Fruit fly (Drosophila melanogaster): ENCODE results near the gene tal-AA.

Gene tal-AA

dm6 chr3R:13800430-13800848 lies 12.5 kb upstream of the tal-AA start (continued):
- TF ChIP-seq vnd (GFP tag; IDR thresholded peaks at IDR 0.05; ENCODE audit: partially characterized antibody) (no peak), CG15269 (tag; optimal IDR thresholded peaks at IDR 0.05) (peak; percentile 93), Bdp1 (GFP tag; optimal IDR thresholded peaks at IDR 0.05) (peak; percentile 34), CG17612 (GFP tag; IDR thresholded peaks at IDR 0.05) (peak; percentile 73), lbe (GFP tag; optimal IDR thresholded peaks at IDR 0.05) (peak; percentile 8), wek (GFP tag; optimal IDR thresholded peaks at IDR 0.05) (peak; percentile 34), Lpt (GFP tag; optimal IDR thresholded peaks at IDR 0.05) (no peak), HmgD (GFP tag; optimal IDR thresholded peaks at IDR 0.05) (no peak), CG9727 (GFP tag; optimal IDR thresholded peaks at IDR 0.05) (peak; percentile 93), HLH3B (GFP tag; IDR thresholded peaks at IDR 0.05) (peak; percentile 96), CG2199 (GFP tag; IDR thresholded peaks at IDR 0.05) (peak; percentile 88; the same call in 2 of the 3 replicates), HLH4C (GFP tag; IDR thresholded peaks at IDR 0.05; ENCODE audit: partially characterized antibody) (0 out of 3 replicates have a peak, but pooled peaks have one; percentile 12), Dek (tag; optimal IDR thresholded peaks at IDR 0.05) (peak; percentile 85), CG33557 (GFP tag; optimal IDR thresholded peaks at IDR 0.05) (peak; percentile 80), CG17912 (GFP tag; optimal IDR thresholded peaks at IDR 0.05) (peak; percentile 25), her (GFP tag; optimal IDR thresholded peaks at IDR 0.05) (peak; percentile 38), HHEX (GFP tag; optimal IDR thresholded peaks at IDR 0.05) (peak; percentile 90), Fer2 (tag; optimal IDR thresholded peaks at IDR 0.05) (peak; percentile 72), CG7987 (GFP tag; optimal IDR thresholded peaks at IDR 0.05) (peak; percentile 49), CG2202 (tag; optimal IDR thresholded peaks at IDR 0.05) (peak; percentile 77), nmo (GFP tag; optimal IDR thresholded peaks at IDR 0.05) (peak; percentile 91), run (tag; optimal IDR thresholded peaks at IDR 0.05) (peak; percentile 79), dysf (GFP tag; IDR thresholded peaks at IDR 0.05) (peak; percentile 95), otp (GFP tag; IDR thresholded peaks at IDR 0.05) (peak; percentile 93), kay (GFP tag; optimal IDR thresholded peaks at IDR 0.05) (peak; percentile 71), sc (optimal IDR thresholded peaks at IDR 0.05) (no peak), sc (GFP tag; optimal IDR thresholded peaks at IDR 0.05) (peak; percentile 82), Drgx (GFP tag; IDR thresholded peaks at IDR 0.05) (peak; percentile 87), CG17829 (tag; optimal IDR thresholded peaks at IDR 0.05) (peak; percentile 77), Doc2 (GFP tag; IDR thresholded peaks at IDR 0.05) (peak; percentile 74), CG13424 (tag; optimal IDR thresholded peaks at IDR 0.05) (peak; percentile 94), jing (GFP tag; optimal IDR thresholded peaks at IDR 0.05) (peak; percentile 27), CG1792 (GFP tag; optimal IDR thresholded peaks at IDR 0.05) (no peak), HLHmδ (GFP tag; optimal IDR thresholded peaks at IDR 0.05) (no peak), CG8388 (GFP tag; optimal IDR thresholded peaks at IDR 0.05) (peak; percentile 80), nau (GFP tag; optimal IDR thresholded peaks at IDR 0.05) (peak; percentile 82), CG13775 (GFP tag; optimal IDR thresholded peaks at IDR 0.05) (peak; percentile 84), NK7.1 (GFP tag; optimal IDR thresholded peaks at IDR 0.05) (peak; percentile 6), CG10431 (GFP tag; optimal IDR thresholded peaks at IDR 0.05) (peak; percentile 83), CG4424 (GFP tag; optimal IDR thresholded peaks at IDR 0.05) (peak; percentile 86), CG10321 (GFP tag; IDR thresholded peaks at IDR 0.05) (peak; percentile 76), CG8478 (optimal IDR thresholded peaks at IDR 0.05) (no peak), CG17361 (GFP tag; IDR thresholded peaks at IDR 0.05) (peak; percentile 84), CG10267 (tag; optimal IDR thresholded peaks at IDR 0.05) (peak; percentile 86), wor (GFP tag; IDR thresholded peaks at IDR 0.05) (peak; percentile 87), Doc3 (GFP tag; IDR thresholded peaks at IDR 0.05; ENCODE audit: partially characterized antibody) (no peak), onecut (GFP tag; IDR thresholded peaks at IDR 0.05) (peak; percentile 93), CG13894 (tag; optimal IDR thresholded peaks at IDR 0.05) (peak; percentile 95), CG3163 (GFP tag; optimal IDR thresholded peaks at IDR 0.05) (peak; percentile 4), croc (GFP tag; conservative IDR thresholded peaks at IDR 0.05) (peak; percentile 80)
